Worm (Caenorhabditis elegans) whole organism, L4 larva: ENCODE data around the gene ima-1.

ENCODE experiments used
- R02D3.7 ChIP-seq: fragments of 150-350 bp; sonication (generic microtip); optimal IDR thresholded peaks from 3 replicates; lab custom pipeline; 2014; ENCODE audit warnings: missing biosample characterization, missing genetic modification characterization
- aly-2 ChIP-seq: sonication (generic microtip); optimal IDR thresholded peaks from 2 replicates; lab custom pipeline; 2018; ENCODE audit warnings: missing biosample characterization, missing genetic modification characterization
- ama-1 ChIP-seq: fragments of 150-350 bp; optimal IDR thresholded peaks from 2 replicates; lab custom pipeline; 2014; ENCODE audit warnings: inconsistent platforms, mixed read lengths
- attf-4 ChIP-seq: sonication (generic microtip); optimal IDR thresholded peaks from 3 replicates; lab custom pipeline; 2017; ENCODE audit warnings: missing biosample characterization, missing genetic modification characterization
- fkh-10 ChIP-seq: fragments of 150-350 bp; optimal IDR thresholded peaks from 2 replicates; lab custom pipeline; 2014; ENCODE audit warnings: missing biosample characterization, missing genetic modification reagents, missing genetic modification characterization
- nhr-11 ChIP-seq: fragments of 150-350 bp; optimal IDR thresholded peaks from 2 replicates; lab custom pipeline; 2014; ENCODE audit warnings: missing biosample characterization, missing genetic modification characterization
- sdz-12 ChIP-seq: fragments of 200-800 bp; sonication (Bioruptor generic); optimal IDR thresholded peaks from 2 replicates; lab custom pipeline; 2018; ENCODE audit warnings: mild to moderate bottlenecking, missing genetic modification characterization, missing compliant biosample characterization
- skn-1 ChIP-seq: fragments of 150-350 bp; optimal IDR thresholded peaks from 2 replicates; lab custom pipeline; 2014; ENCODE audit warnings: missing biosample characterization, missing genetic modification characterization
- tra-1 ChIP-seq: fragments of 200-800 bp; sonication (Bioruptor generic); IDR thresholded peaks from 2 replicates; pipeline ENCODE4 v1.3.6; 2022; ENCODE audit warnings: missing genetic modification reagents, missing genetic modification characterization, missing compliant biosample characterization
- vab-7 ChIP-seq: fragments of 200-800 bp; sonication (Bioruptor generic); IDR thresholded peaks from 2 replicates; pipeline ENCODE4 v1.3.6; 2022; ENCODE audit warnings: missing genetic modification reagents, missing genetic modification characterization, missing compliant biosample characterization
- ztf-11 ChIP-seq: fragments of 150-350 bp; optimal IDR thresholded peaks from 2 replicates; lab custom pipeline; 2014; ENCODE audit warnings: missing biosample characterization, missing genetic modification characterization

DNA sequence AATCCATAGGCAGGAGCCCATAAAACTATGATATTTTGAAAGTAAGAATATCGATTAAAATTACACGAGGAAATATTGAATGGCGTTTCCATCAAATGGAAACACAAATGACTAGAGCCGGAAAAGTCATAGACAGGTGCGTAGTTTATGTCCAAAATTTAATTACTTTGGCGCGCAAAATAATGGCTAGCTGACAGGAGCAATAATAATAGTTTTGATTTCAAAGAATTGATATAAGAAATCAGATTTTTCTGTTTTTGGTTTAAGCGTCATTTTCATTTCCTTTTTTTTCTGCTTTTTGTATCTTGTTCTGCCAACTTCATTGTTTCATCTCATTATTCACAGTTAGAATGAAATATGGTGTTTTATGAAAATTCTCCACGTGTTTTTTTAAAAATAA is 23.6 kb downstream of the ima-1 start, which contains the start of gene F07B10.4:
- TF ChIP-seq attf-4 (tag; lab: Kevin White, UChicago) (no peak), tra-1 (GFP tag; lab: Robert Waterston, UW) (no peak), R02D3.7 (tag; lab: Kevin White, UChicago) (no peak), ztf-11 (tag; lab: Kevin White, UChicago) (no peak), ama-1 (lab: Kevin White, UChicago) (no peak), sdz-12 (GFP tag; lab: Kevin White, UChicago) (no peak), fkh-10 (no peak), skn-1 (tag; lab: Kevin White, UChicago) (no peak), vab-7 (GFP tag; lab: Robert Waterston, UW) (no peak), nhr-11 (tag; lab: Kevin White, UChicago) (no peak), aly-2 (tag; lab: Kevin White, UChicago) (no peak)
